Worm (Caenorhabditis elegans) whole organism, late embryonic: Measurements from ENCODE around the gene immp-2.

Source experiments
- ama-1 ChIP-seq: fragments of 150-350 bp; optimal IDR thresholded peaks from 2 replicates; lab custom pipeline; 2014
- dmd-4 ChIP-seq: sonication (generic microtip); optimal IDR thresholded peaks from 2 replicates; lab custom pipeline; 2016; ENCODE audit warnings: borderline replicate concordance, missing genetic modification characterization, missing compliant biosample characterization
- ets-4 ChIP-seq: sonication (generic microtip); optimal IDR thresholded peaks from 2 replicates; lab custom pipeline; 2016; ENCODE audit warnings: missing genetic modification characterization, missing compliant biosample characterization
- fax-1 ChIP-seq: sonication (generic microtip); optimal IDR thresholded peaks from 2 replicates; lab custom pipeline; 2016; ENCODE audit warnings: missing genotype, missing genetic modification characterization, missing compliant biosample characterization
- lim-6 ChIP-seq: sonication (generic microtip); optimal IDR thresholded peaks from 2 replicates; lab custom pipeline; 2016; ENCODE audit warnings: missing genetic modification characterization, missing compliant biosample characterization
- lin-11 ChIP-seq: fragments of 200-800 bp; sonication (Bioruptor generic); optimal IDR thresholded peaks from 2 replicates; lab custom pipeline; 2018; ENCODE audit warnings: mild to moderate bottlenecking, missing genetic modification characterization, missing compliant biosample characterization
- madf-2 ChIP-seq: sonication (generic microtip); optimal IDR thresholded peaks from 2 replicates; lab custom pipeline; 2017; ENCODE audit warnings: missing genetic modification characterization, missing compliant biosample characterization
- nhr-11 ChIP-seq: fragments of 150-350 bp; optimal IDR thresholded peaks from 2 replicates; lab custom pipeline; 2014; ENCODE audit warnings: missing biosample characterization, missing genetic modification characterization
- nhr-232 ChIP-seq: sonication (generic microtip); optimal IDR thresholded peaks from 2 replicates; lab custom pipeline; 2016; ENCODE audit warnings: missing genetic modification characterization, missing compliant biosample characterization
- pat-9 ChIP-seq: fragments of 200-800 bp; sonication (Bioruptor generic); optimal IDR thresholded peaks from 2 replicates; lab custom pipeline; 2018; ENCODE audit warnings: mild to moderate bottlenecking, missing genetic modification characterization, moderate library complexity, missing compliant biosample characterization
- pax-1 ChIP-seq: fragments of 150-350 bp; optimal IDR thresholded peaks from 2 replicates; lab custom pipeline; 2014; ENCODE audit warnings: missing biosample characterization, missing genetic modification characterization
- pqm-1 ChIP-seq: sonication (generic microtip); optimal IDR thresholded peaks from 2 replicates; lab custom pipeline; 2016; ENCODE audit warnings: missing genetic modification characterization, missing compliant biosample characterization
- unc-3 ChIP-seq, 2 experiments: fragments of 200-800 bp in 1 of 2; sonication (Bioruptor generic) in 1 of 2; sonication (generic microtip) in 1 of 2; conservative IDR thresholded peaks in 1 of 2; optimal IDR thresholded peaks in 1 of 2; 2 replicates each; pipeline versions ENCODE4 v1.3.6 to Lab custom; 2016 to 2022; ENCODE audit warnings: missing compliant biosample characterization in 2 of 2, missing genetic modification characterization in 2 of 2, missing genetic modification reagents in 1 of 2

DNA sequence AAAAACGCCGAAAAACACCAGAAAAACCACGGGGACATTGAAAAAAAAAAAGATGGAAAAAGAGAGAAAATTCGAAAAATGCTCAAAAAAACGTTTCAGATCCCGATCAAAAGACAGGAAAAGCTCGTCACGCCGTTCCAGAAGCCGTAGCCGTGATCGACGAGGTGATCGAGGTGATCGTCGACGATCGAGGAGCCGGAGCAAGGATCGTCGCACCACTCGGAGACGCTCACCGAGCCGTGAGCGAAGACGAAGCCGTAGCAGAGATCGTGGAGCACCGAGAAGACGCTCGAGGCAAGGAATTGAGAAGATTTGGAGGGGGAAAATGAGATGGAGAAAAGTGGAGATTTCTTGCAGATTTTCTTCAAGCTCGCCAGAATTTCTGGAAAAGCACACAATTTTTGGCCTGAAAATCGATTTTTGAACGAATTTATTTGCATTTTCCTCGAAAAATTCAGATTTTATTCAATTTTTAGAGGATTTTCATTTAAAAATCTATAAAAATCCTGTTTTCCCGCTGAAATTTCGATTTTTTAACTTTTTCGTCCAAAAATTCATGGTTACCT, 7.7 kb upstream of the immp-2 start:
- TF ChIP-seq ets-4 (tag; lab: Kevin White, UChicago) (no peak), pat-9 (tag; lab: Kevin White, UChicago) (no peak), fax-1 (no peak), lim-6 (tag; lab: Kevin White, UChicago) (no peak), pqm-1 (tag; lab: Kevin White, UChicago) (no peak), pax-1 (no peak), madf-2 (no peak), lin-11 (tag; lab: Kevin White, UChicago) (no peak), nhr-232 (no peak), ama-1 (lab: Kevin White, UChicago) (no peak), nhr-11 (no peak), dmd-4 (tag; lab: Kevin White, UChicago) (no peak), unc-3 (GFP tag; conservative IDR thresholded peaks at IDR 0.05; lab: Robert Waterston, UW) (no peak), unc-3 (tag; optimal IDR thresholded peaks at IDR 0.05; lab: Kevin White, UChicago) (no peak)
